Fruit fly (Drosophila melanogaster): Measurements from ENCODE around the gene CG6216.
A peak's percentile ranks its signal among the peaks of the same experiment; 100 is the strongest.

CG6216 gene

DNA sequence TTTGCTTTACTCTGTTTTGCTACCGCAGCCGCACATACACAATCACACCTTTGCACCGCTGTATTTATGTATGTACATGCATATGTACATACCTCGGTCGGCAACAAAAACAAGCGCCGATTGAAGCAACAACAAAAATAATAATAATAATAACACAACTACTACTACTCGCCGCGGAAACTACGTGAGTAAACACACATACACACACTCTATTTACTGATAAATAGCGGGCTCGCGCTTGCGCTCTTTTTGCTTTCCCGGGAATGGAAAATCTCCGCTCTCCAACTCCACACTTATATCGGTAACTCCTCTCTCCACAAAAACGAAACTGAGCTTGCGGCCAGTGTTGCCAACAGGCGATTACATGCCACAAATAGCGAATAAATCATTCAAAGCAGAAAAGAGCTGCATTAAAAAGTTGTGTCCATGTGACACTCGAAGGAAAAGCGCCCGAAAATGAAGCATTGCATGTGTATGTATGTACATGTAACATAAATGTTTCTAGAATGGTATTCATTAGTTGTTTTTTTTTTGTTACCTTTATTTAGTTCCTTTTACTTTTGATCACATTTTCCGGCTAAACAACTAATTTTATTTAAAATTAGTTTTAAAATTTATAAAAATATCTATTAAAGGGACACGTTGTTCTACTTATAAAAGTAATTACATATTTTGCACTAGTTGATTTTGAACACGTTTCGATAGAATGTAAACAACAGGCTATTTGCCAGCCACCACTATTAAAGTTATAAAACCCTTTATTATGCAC, 31.8 kb downstream of the CG6216 start:
- TF ChIP-seq bab1 (GFP tag; optimal IDR thresholded peaks at IDR 0.05): no peak
- peak; percentile 19 for TF ChIP-seq CG33017 (tag; optimal IDR thresholded peaks at IDR 0.05)
- TF ChIP-seq Hr96 (GFP tag; optimal IDR thresholded peaks at IDR 0.05): peak; percentile 34
- peak; percentile 40 for TF ChIP-seq tj (GFP tag; optimal IDR thresholded peaks at IDR 0.05)
- no peak for TF ChIP-seq toe (GFP tag; optimal IDR thresholded peaks at IDR 0.05)
- peak; percentile 60 for TF ChIP-seq CG14711 (tag; optimal IDR thresholded peaks at IDR 0.05)
- TF ChIP-seq CG11617 (GFP tag; optimal IDR thresholded peaks at IDR 0.05): no peak
- peak; percentile 97 for TF ChIP-seq kay (GFP tag; ENCODE audit: borderline replicate concordance)
- no peak for TF ChIP-seq CG1620 (GFP tag; optimal IDR thresholded peaks at IDR 0.05)
- TF ChIP-seq cic (GFP tag; optimal IDR thresholded peaks at IDR 0.05): peak; percentile 98
- TF ChIP-seq cnc (optimal IDR thresholded peaks at IDR 0.05): no peak
- TF ChIP-seq Clk (GFP tag; optimal IDR thresholded peaks at IDR 0.05): peak; percentile 54
- TF ChIP-seq Crg-1 (GFP tag; optimal IDR thresholded peaks at IDR 0.05): peak; percentile 66
- TF ChIP-seq CG7101 (tag; optimal IDR thresholded peaks at IDR 0.05): peak; percentile 70
- TF ChIP-seq CG5204 (GFP tag; optimal IDR thresholded peaks at IDR 0.05): no peak
- TF ChIP-seq Mnt (GFP tag; optimal IDR thresholded peaks at IDR 0.05): peak; percentile 85
- TF ChIP-seq ovo (GFP tag; optimal IDR thresholded peaks at IDR 0.05): peak; percentile 80
- TF ChIP-seq pad (GFP tag; optimal IDR thresholded peaks at IDR 0.05): peak; percentile 78
- TF ChIP-seq CG12768 (GFP tag; optimal IDR thresholded peaks at IDR 0.05): peak; percentile 68
- TF ChIP-seq CG7045 (GFP tag; optimal IDR thresholded peaks at IDR 0.05): peak; percentile 48

DNA sequence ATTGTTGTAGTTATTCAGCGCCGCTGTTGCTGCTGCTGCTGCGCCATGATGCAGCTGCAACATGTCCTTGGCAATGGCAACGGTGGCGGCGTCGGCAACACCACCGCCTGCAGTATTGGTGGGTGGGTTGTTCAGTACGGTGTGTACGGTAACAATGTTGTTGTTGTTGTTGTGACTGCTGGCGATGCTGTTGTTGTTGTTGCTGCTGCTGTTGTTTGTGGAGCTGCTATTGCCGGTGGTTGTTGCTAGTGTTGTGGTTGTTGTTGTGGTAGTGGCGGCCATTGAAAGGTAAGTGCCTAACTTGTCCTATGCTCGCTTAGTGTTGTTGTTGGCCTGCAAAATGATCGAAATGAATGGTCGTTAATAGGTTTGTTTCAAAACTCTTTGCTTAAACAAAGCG, 32.9 kb downstream of the CG6216 start:
- TF ChIP-seq CG14711 (tag; optimal IDR thresholded peaks at IDR 0.05) (no peak), Hr96 (GFP tag; optimal IDR thresholded peaks at IDR 0.05) (no peak), CG7101 (tag; optimal IDR thresholded peaks at IDR 0.05) (no peak), bab1 (GFP tag; optimal IDR thresholded peaks at IDR 0.05) (no peak), CG11617 (GFP tag; optimal IDR thresholded peaks at IDR 0.05) (no peak), kay (GFP tag; ENCODE audit: borderline replicate concordance) (no peak), cic (GFP tag; optimal IDR thresholded peaks at IDR 0.05) (no peak), CG33017 (tag; optimal IDR thresholded peaks at IDR 0.05) (no peak), CG7045 (GFP tag; optimal IDR thresholded peaks at IDR 0.05) (no peak), CG5204 (GFP tag; optimal IDR thresholded peaks at IDR 0.05) (no peak), Crg-1 (GFP tag; optimal IDR thresholded peaks at IDR 0.05) (no peak), CG1620 (GFP tag; optimal IDR thresholded peaks at IDR 0.05) (no peak), ovo (GFP tag; optimal IDR thresholded peaks at IDR 0.05) (no peak), Clk (GFP tag; optimal IDR thresholded peaks at IDR 0.05) (no peak)

DNA sequence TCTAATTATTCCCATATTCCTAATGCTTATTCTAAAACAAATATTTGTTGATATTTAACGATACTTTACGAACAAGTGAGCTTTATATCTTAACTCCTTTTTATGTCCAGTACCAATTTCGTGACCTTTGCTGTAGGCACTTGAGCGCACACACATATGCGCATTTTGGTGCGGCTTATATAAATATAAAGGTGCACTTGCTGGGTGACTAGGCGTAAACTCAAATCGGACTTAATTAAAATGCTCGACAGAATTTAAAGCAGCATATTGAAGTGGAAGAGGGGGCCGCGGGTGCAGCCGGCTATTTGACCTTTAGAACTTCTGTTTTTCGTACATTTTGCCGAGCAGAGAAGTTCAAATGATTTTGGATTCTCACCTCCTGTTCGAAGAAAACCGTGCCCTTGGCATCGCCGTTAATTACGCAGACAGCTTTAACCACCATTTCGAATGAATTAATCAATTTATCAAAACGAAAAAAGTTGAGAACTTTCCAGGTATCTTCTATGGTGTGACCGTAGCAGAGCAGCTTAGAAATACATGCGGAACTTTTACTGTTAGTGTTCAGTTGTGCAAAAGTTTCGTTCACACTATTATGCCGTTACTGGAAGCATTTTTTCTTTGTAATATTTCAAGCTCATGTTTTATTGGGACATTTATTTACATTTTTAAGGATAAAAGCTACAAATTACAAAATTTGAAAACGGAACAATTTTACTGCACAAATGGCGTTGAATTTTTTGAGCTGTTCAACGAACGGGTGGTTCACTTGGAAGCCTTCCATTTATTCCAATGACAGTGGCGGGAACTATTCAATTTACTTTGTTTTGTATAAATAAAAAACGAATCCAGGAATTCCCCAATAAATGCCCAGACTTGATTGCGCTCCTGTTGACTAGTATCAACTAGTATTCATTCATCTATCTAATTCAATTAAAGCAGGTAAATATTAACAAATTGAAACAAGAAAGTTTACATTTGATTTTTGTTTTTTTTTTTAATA, 37.1 kb downstream of the CG6216 start, which contains the start of gene Sod1:
Gene Sod1 (minus strand): TSS at position 543 of the 1,000 bp plus-strand sequence.
- TF ChIP-seq Mnt (GFP tag; optimal IDR thresholded peaks at IDR 0.05) (peak; percentile 32), Crg-1 (GFP tag; optimal IDR thresholded peaks at IDR 0.05) (no peak), kay (GFP tag; ENCODE audit: borderline replicate concordance) (peak; percentile 38), ovo (GFP tag; optimal IDR thresholded peaks at IDR 0.05) (peak; percentile 62), CG7101 (tag; optimal IDR thresholded peaks at IDR 0.05) (peak; percentile 47), cic (GFP tag; optimal IDR thresholded peaks at IDR 0.05) (peak; percentile 28), CG1620 (GFP tag; optimal IDR thresholded peaks at IDR 0.05) (peak; percentile 35), CG5204 (GFP tag; optimal IDR thresholded peaks at IDR 0.05) (no peak), Clk (GFP tag; optimal IDR thresholded peaks at IDR 0.05) (no peak), CG14711 (tag; optimal IDR thresholded peaks at IDR 0.05) (no peak), CG11617 (GFP tag; optimal IDR thresholded peaks at IDR 0.05) (peak; percentile 58), cnc (optimal IDR thresholded peaks at IDR 0.05) (peak in 1 of 2 experiments; percentile 89), Hr96 (GFP tag; optimal IDR thresholded peaks at IDR 0.05) (no peak), CG12768 (GFP tag; optimal IDR thresholded peaks at IDR 0.05) (peak; percentile 92), pad (GFP tag; optimal IDR thresholded peaks at IDR 0.05) (no peak), toe (GFP tag; optimal IDR thresholded peaks at IDR 0.05) (no peak), tj (GFP tag; optimal IDR thresholded peaks at IDR 0.05) (peak; percentile 37), CG33017 (tag; optimal IDR thresholded peaks at IDR 0.05) (no peak), CG7045 (GFP tag; optimal IDR thresholded peaks at IDR 0.05) (no peak), bab1 (GFP tag; optimal IDR thresholded peaks at IDR 0.05) (peak; percentile 48)

DNA sequence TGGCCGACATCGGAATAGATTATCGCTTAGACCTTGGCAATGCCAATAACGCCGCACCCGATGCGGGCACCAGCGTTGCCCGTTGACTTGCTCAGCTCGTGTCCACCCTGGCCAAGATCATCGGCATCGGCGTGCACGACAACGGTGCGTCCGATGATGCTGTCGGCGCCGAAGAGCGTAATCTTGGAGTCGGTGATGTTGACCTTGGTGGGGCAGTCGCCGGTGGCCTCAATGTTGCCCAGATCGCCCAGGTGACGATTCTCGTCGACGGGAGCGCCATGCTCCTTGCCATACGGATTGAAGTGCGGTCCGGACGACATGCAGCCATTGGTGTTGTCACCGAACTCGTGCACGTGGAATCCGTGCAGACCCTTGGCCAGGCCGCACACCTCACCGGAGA, 38.2 kb downstream of the CG6216 start:
- no peak for TF ChIP-seq pad (GFP tag; optimal IDR thresholded peaks at IDR 0.05)
- TF ChIP-seq CG12768 (GFP tag; optimal IDR thresholded peaks at IDR 0.05): no peak
- no peak for TF ChIP-seq Hr96 (GFP tag; optimal IDR thresholded peaks at IDR 0.05)
- TF ChIP-seq Mnt (GFP tag; optimal IDR thresholded peaks at IDR 0.05): no peak
- no peak for TF ChIP-seq CG33017 (tag; optimal IDR thresholded peaks at IDR 0.05)
- TF ChIP-seq CG7101 (tag; optimal IDR thresholded peaks at IDR 0.05): no peak
- TF ChIP-seq Crg-1 (GFP tag; optimal IDR thresholded peaks at IDR 0.05): no peak
- TF ChIP-seq cnc (optimal IDR thresholded peaks at IDR 0.05): no peak
- no peak for TF ChIP-seq toe (GFP tag; optimal IDR thresholded peaks at IDR 0.05)
- TF ChIP-seq bab1 (GFP tag; optimal IDR thresholded peaks at IDR 0.05): no peak
- TF ChIP-seq CG1620 (GFP tag; optimal IDR thresholded peaks at IDR 0.05): no peak

DNA sequence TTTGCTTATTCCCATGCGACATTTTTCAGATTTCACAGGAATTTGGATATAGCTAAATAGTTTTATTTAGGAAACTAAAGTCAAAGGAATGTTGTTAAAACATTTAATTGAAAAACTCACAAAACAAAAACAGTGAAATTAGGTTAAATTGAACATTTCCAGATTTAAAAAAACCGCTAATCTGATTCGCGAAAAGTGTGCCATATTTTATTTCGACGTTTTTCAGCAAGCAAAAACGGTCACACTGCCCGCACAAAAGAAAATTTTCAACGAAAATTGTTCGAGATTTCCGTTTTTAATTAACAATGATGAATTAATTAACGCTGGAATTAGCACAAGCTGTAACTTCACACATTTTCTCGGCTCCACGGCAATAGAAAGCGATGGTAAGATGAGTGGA, 41.1 kb downstream of the CG6216 start, which contains the start of the genes CG34012 and emei:
Gene CG34012 (minus strand): TSS at position 52 of the 400 bp plus-strand sequence.
Gene emei (plus strand): TSS at position 237 of the 400 bp plus-strand sequence.
- TF ChIP-seq CG14711 (tag; optimal IDR thresholded peaks at IDR 0.05) (no peak), bab1 (GFP tag; optimal IDR thresholded peaks at IDR 0.05) (no peak), CG1620 (GFP tag; optimal IDR thresholded peaks at IDR 0.05) (no peak), CG5204 (GFP tag; optimal IDR thresholded peaks at IDR 0.05) (no peak), CG33017 (tag; optimal IDR thresholded peaks at IDR 0.05) (no peak), Hr96 (GFP tag; optimal IDR thresholded peaks at IDR 0.05) (no peak), CG7101 (tag; optimal IDR thresholded peaks at IDR 0.05) (no peak), kay (GFP tag; ENCODE audit: borderline replicate concordance) (no peak), CG7045 (GFP tag; optimal IDR thresholded peaks at IDR 0.05) (no peak), toe (GFP tag; optimal IDR thresholded peaks at IDR 0.05) (no peak), CG12768 (GFP tag; optimal IDR thresholded peaks at IDR 0.05) (no peak), CG11617 (GFP tag; optimal IDR thresholded peaks at IDR 0.05) (no peak), ovo (GFP tag; optimal IDR thresholded peaks at IDR 0.05) (no peak), pad (GFP tag; optimal IDR thresholded peaks at IDR 0.05) (no peak), cnc (optimal IDR thresholded peaks at IDR 0.05) (no peak), Crg-1 (GFP tag; optimal IDR thresholded peaks at IDR 0.05) (no peak), Clk (GFP tag; optimal IDR thresholded peaks at IDR 0.05) (no peak)

Data from whole organism, adult.